Worm (Caenorhabditis elegans): ENCODE results near the gene btb-12.

DNA sequence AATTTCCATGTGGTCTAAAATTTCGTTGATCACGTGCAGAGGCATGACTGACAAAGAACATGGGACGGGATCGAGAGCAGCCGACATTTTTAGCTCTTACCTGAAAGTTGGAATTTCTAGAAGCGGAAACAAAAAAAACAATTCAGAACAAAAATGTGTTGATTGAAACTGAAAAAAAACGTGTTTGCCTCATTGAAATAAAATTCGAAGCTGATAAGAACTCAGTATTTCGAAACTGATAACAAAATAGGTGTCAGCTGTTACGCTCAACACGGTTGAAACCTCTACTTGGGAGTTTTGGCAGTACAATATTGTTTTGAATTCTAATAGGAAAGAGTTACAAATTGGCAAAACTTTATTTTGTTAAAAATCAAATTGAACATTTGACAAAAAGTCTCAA lies 46.1 kb upstream of the btb-12 start:
- no peak for TF ChIP-seq blmp-1 (tag; optimal IDR thresholded peaks at IDR 0.05; ENCODE audit: insufficient read depth)
- TF ChIP-seq ztf-4 (tag; optimal IDR thresholded peaks at IDR 0.05), result no peak
- no peak for TF ChIP-seq elt-1 (tag; optimal IDR thresholded peaks at IDR 0.05)
- TF ChIP-seq egl-27 (tag; optimal IDR thresholded peaks at IDR 0.05), result no peak
- TF ChIP-seq sem-4 (tag; optimal IDR thresholded peaks at IDR 0.05), result no peak
- TF ChIP-seq aly-2 (tag; optimal IDR thresholded peaks at IDR 0.05), result no peak
- TF ChIP-seq nhr-12 (tag; optimal IDR thresholded peaks at IDR 0.05), result no peak
- no peak for TF ChIP-seq ama-1 (optimal IDR thresholded peaks at IDR 0.05)
- no peak for TF ChIP-seq peb-1 (tag; optimal IDR thresholded peaks at IDR 0.05)
- no peak for TF ChIP-seq nhr-237 (tag; optimal IDR thresholded peaks at IDR 0.05)
- TF ChIP-seq nhr-77 (tag; optimal IDR thresholded peaks at IDR 0.05), result no peak
- no peak for TF ChIP-seq nhr-11 (tag; optimal IDR thresholded peaks at IDR 0.05)
- TF ChIP-seq unc-62 (GFP tag; optimal IDR thresholded peaks at IDR 0.05), result no peak
